Fruit fly (Drosophila melanogaster) whole organism, adult: ENCODE measurements around the gene CG8260.

Source experiments
- CG11617 ChIP-seq: fragments of 200-800 bp; sonication (Bioruptor generic); optimal IDR thresholded peaks from 2 replicates; lab custom pipeline; 2017; ENCODE audit warnings: mild to moderate bottlenecking, missing biosample characterization, missing genetic modification reagents, missing genetic modification characterization
- CG12768 ChIP-seq: fragments of 200-800 bp; sonication (Bioruptor generic); optimal IDR thresholded peaks from 2 replicates; lab custom pipeline; 2017; ENCODE audit warnings: missing biosample characterization, missing genetic modification characterization, mild to moderate bottlenecking, moderate library complexity, missing genetic modification reagents
- CG14711 ChIP-seq: fragments of 200-800 bp; sonication (Bioruptor generic); optimal IDR thresholded peaks from 2 replicates; lab custom pipeline; 2018; ENCODE audit warnings: missing biosample characterization, mild to moderate bottlenecking, missing genetic modification characterization, moderate library complexity
- CG1620 ChIP-seq: fragments of 200-800 bp; sonication (Bioruptor generic); optimal IDR thresholded peaks from 2 replicates; lab custom pipeline; 2016; ENCODE audit warnings: missing biosample characterization, missing genetic modification characterization
- CG33017 ChIP-seq: fragments of 200-800 bp; sonication (Bioruptor generic); optimal IDR thresholded peaks from 2 replicates; lab custom pipeline; 2018; ENCODE audit warnings: missing biosample characterization, mild to moderate bottlenecking, missing genetic modification characterization, moderate library complexity
- CG5204 ChIP-seq: fragments of 200-800 bp; sonication (Bioruptor generic); optimal IDR thresholded peaks from 2 replicates; lab custom pipeline; 2016; ENCODE audit warnings: missing biosample characterization, missing genetic modification characterization
- CG7045 ChIP-seq: fragments of 200-800 bp; sonication (Bioruptor generic); optimal IDR thresholded peaks from 2 replicates; lab custom pipeline; 2017; ENCODE audit warnings: missing biosample characterization, mild to moderate bottlenecking, missing genetic modification characterization
- CG7101 ChIP-seq: fragments of 200-800 bp; sonication (Bioruptor generic); optimal IDR thresholded peaks from 2 replicates; lab custom pipeline; 2018; ENCODE audit warnings: missing biosample characterization, mild to moderate bottlenecking, missing genetic modification characterization, moderate library complexity
- Clk ChIP-seq: fragments of 200-800 bp; sonication (Bioruptor generic); optimal IDR thresholded peaks from 2 replicates; lab custom pipeline; 2017; ENCODE audit warnings: missing biosample characterization, missing genetic modification characterization
- Crg-1 ChIP-seq: fragments of 200-800 bp; sonication (Bioruptor generic); optimal IDR thresholded peaks from 2 replicates; lab custom pipeline; 2016; ENCODE audit warnings: missing biosample characterization, missing genetic modification characterization
- Hr96 ChIP-seq: fragments of 200-800 bp; sonication (Bioruptor generic); optimal IDR thresholded peaks from 2 replicates; lab custom pipeline; 2016; ENCODE audit warnings: missing biosample characterization, missing genetic modification characterization
- Mnt ChIP-seq: fragments of 200-800 bp; sonication (Bioruptor generic); optimal IDR thresholded peaks from 2 replicates; lab custom pipeline; 2016; ENCODE audit warnings: missing biosample characterization, mild to moderate bottlenecking, missing genetic modification characterization
- bab1 ChIP-seq: fragments of 200-800 bp; sonication (Bioruptor generic); optimal IDR thresholded peaks from 3 replicates; lab custom pipeline; 2019; ENCODE audit warnings: missing biosample characterization, mild to moderate bottlenecking, missing genetic modification characterization, moderate library complexity
- cic ChIP-seq: fragments of 200-800 bp; sonication (Bioruptor generic); optimal IDR thresholded peaks from 2 replicates; lab custom pipeline; 2017; ENCODE audit warnings: missing biosample characterization, mild to moderate bottlenecking, missing genetic modification characterization, moderate library complexity
- cnc ChIP-seq, 2 experiments: fragments of >200 bp; optimal IDR thresholded peaks; 2 replicates each; lab custom pipeline; 2017
- kay ChIP-seq: fragments of 200-800 bp; sonication (Bioruptor generic); peaks from one replicate; lab custom pipeline; 2016; ENCODE audit warnings: missing biosample characterization, missing genetic modification characterization, borderline replicate concordance
- ovo ChIP-seq: fragments of 200-800 bp; sonication (Bioruptor generic); optimal IDR thresholded peaks from 2 replicates; lab custom pipeline; 2016; ENCODE audit warnings: missing biosample characterization, missing genetic modification characterization
- pad ChIP-seq: fragments of 200-800 bp; sonication (Bioruptor generic); optimal IDR thresholded peaks from 3 replicates; lab custom pipeline; 2017; ENCODE audit warnings: missing biosample characterization, missing genetic modification characterization, mild to moderate bottlenecking, moderate library complexity, missing genetic modification reagents
- tj ChIP-seq: fragments of 200-800 bp; sonication (Bioruptor generic); optimal IDR thresholded peaks from 3 replicates; lab custom pipeline; 2017; ENCODE audit warnings: missing biosample characterization, mild to moderate bottlenecking, missing genetic modification characterization, moderate library complexity
- toe ChIP-seq: fragments of 200-800 bp; sonication (Bioruptor generic); optimal IDR thresholded peaks from 2 replicates; lab custom pipeline; 2016; ENCODE audit warnings: missing biosample characterization, missing genetic modification characterization

The CG8260 gene

DNA sequence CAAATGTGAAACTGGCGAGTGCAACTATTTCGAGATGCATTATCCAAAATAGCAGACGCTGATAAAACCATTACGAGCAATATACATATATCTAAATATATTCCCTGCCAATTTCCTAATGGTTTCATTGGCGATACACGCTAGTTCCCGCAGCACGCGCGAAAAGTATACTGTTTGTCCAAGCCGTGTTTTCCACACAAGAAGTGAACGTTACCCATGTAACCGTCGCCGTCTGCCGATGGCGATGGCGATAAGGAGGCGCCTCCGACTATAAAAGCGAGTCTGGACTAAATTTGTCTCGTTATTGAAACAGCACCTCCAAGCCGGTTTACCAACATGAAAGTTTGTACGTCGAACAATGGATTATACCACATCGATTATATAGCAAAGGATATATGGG, 22.7 kb downstream of the CG8260 start, which contains the start of gene CG43673:
TSS of gene CG43673 (plus strand) at position 301 of the 400 bp plus-strand sequence.
- TF ChIP-seq toe (GFP tag; lab: Kevin White, UChicago) (no peak), Clk (GFP tag; lab: Kevin White, UChicago) (no peak), Crg-1 (no peak), cic (GFP tag; lab: Kevin White, UChicago) (no peak)

DNA sequence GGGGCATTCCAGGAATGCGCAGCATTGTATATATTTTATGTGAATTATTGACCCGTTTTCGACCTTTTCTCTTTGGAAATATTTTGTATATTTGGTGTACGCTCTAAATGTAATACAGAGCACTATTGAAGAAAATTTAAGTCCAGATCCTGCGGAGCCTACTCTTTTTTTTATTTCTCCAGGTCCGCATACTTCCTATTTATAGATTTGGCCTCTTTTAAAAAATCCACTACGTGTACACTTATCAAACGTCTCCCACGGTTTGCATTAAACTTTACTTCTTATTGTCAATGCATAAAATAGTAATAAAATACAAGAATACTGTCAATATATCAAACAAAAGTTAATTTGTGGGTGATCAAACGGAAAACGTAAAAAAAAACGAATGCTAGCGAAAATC, 27.5 kb downstream of the CG8260 start, which contains the start of gene Efhc1.1:
TSS of gene Efhc1.1 (minus strand) at position 101 of the 400 bp plus-strand sequence.
- no peak for TF ChIP-seq cnc (optimal IDR thresholded peaks at IDR 0.05; lab: Kevin White, UChicago)
- TF ChIP-seq kay (GFP tag; lab: Kevin White, UChicago), result no peak
- no peak for TF ChIP-seq CG7045 (GFP tag; lab: Kevin White, UChicago)
- TF ChIP-seq CG1620 (GFP tag; lab: Kevin White, UChicago), result no peak
- TF ChIP-seq cic (GFP tag; lab: Kevin White, UChicago), result no peak
- TF ChIP-seq CG33017 (tag; lab: Kevin White, UChicago), result no peak
- no peak for TF ChIP-seq CG11617 (GFP tag; lab: Kevin White, UChicago)
- no peak for TF ChIP-seq Mnt (GFP tag; lab: Kevin White, UChicago)
- no peak for TF ChIP-seq ovo (GFP tag; lab: Kevin White, UChicago)
- TF ChIP-seq CG5204, result no peak
- no peak for TF ChIP-seq bab1 (GFP tag; lab: Kevin White, UChicago)
- no peak for TF ChIP-seq pad (GFP tag; lab: Kevin White, UChicago)
- no peak for TF ChIP-seq CG12768 (GFP tag; lab: Kevin White, UChicago)
- TF ChIP-seq tj (GFP tag; lab: Kevin White, UChicago), result no peak

DNA sequence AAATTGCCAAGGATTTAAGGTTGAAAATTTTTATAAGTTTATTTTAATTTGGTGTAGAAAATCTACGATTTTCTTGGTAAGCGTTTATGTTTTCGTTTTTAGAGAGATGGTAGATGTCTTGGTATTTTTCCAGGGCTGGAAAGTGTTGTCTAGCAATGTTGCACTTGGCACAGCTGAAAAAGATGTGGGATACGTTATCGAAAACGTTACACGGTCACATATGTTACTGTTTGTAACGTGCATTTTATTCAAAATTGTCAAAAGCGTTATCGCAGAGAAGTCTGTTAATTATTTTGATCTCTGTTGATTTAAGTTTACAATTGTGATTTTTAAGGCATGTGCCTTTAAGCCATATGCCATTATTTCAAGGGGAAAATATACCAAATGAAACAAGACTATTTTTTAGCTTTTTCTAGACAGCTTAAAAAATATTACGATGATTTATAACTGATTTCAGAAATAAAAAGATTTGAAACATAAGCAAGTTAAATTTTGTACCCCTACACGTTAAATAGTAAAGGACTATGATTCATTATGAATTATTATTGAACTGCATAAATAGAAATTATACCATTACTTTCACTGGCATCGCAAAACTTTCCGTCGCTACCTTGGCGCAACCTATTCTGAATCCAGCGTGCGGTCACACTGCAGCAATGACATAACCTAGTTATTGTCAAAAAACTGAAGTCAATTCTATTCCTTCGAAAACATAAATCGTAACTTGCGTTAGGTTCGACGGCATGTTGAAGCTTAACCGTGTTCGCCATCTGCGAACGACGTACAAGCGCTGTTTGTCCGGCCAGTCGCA, 29.5 kb downstream of the CG8260 start, which contains the start of the genes Paf-AHalpha and mRpS30:
TSS of gene Paf-AHalpha (minus strand) at position 155 of the 811 bp plus-strand sequence.
TSS of gene mRpS30 (plus strand) at position 619 of the 811 bp plus-strand sequence.
- TF ChIP-seq Clk (GFP tag; lab: Kevin White, UChicago) (no peak), Mnt (GFP tag; lab: Kevin White, UChicago) (no peak), CG7101 (tag; lab: Kevin White, UChicago) (no peak), CG12768 (GFP tag; lab: Kevin White, UChicago) (no peak), bab1 (GFP tag; lab: Kevin White, UChicago) (peak; percentile 45)

DNA sequence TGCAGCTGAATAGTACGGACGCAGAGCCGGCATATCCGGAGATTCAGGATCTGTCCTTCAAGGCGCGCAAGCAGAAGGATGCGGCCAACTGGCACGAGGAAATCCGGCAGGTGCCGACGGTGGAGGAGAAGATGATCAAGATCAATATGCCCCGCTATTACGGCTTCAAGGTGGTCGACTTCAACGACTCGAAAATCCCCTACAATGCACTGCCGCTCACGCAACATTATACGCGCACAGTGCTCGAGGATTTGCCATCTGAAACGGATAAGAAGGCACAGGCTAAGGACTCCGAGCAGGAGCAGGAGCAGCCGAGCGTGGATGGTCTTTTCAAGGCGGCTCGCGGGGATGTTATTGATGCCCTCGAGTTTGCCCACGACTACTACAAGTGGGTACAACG, 30.1 kb downstream of the CG8260 start:
- TF ChIP-seq kay (GFP tag; lab: Kevin White, UChicago) (no peak), CG12768 (GFP tag; lab: Kevin White, UChicago) (no peak), bab1 (GFP tag; lab: Kevin White, UChicago) (no peak), Crg-1 (no peak), Hr96 (GFP tag; lab: Kevin White, UChicago) (no peak), CG11617 (GFP tag; lab: Kevin White, UChicago) (no peak), Clk (GFP tag; lab: Kevin White, UChicago) (no peak), pad (GFP tag; lab: Kevin White, UChicago) (no peak), tj (GFP tag; lab: Kevin White, UChicago) (no peak), toe (GFP tag; lab: Kevin White, UChicago) (no peak)

DNA sequence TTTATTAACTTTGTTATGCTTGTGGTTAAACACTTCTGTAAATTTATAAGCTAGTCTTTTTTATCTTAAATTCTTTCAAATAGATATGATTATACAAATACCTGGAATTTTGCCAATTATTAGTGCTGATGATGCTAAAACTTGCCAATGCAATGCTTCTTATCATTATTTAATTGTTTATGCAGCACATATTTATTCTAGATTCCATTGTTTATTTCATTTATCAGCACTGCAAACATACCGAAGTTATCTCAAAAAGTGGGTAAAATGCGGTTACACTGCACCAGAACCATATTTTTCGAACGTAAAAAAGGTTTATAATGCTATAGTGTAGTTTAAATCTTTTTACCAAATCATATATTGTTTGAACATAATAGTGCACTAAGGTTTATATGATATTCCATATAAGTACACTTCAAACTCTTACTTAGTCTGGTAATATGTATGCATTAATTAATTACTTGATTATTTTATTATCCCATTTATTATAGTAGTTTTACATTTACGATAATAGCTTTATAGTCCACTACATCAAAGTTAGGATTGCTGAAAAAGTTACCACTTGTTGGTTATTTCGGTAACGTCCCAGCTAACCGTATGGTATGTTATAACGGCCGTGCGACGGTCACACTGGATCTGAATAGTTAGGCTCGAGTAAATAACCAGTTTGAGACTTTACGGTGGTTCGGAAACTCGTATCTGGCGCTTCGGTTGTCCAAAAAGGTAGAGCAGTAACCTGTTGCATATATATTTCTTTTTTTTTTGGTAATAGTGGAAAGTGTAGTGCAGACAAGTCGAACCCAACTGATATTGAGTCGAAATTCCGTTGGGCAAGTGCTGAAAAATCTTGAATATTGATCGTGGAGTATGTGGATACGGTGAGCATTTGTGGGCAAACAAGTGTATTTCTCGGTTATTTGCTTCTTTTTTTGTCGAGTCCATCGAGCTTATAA, 32.4 kb downstream of the CG8260 start, which contains the start of gene Rhp:
TSS of gene Rhp (plus strand) at position 663 of the 953 bp plus-strand sequence.
- TF ChIP-seq ovo (GFP tag; lab: Kevin White, UChicago) (peak; percentile 29), Hr96 (GFP tag; lab: Kevin White, UChicago) (no peak), toe (GFP tag; lab: Kevin White, UChicago) (no peak), CG7045 (GFP tag; lab: Kevin White, UChicago) (peak; percentile 33), Mnt (GFP tag; lab: Kevin White, UChicago) (peak; percentile 47), CG11617 (GFP tag; lab: Kevin White, UChicago) (peak; percentile 62), cnc (optimal IDR thresholded peaks at IDR 0.05; lab: Kevin White, UChicago) (no peak), CG14711 (tag; lab: Kevin White, UChicago) (peak; percentile 62), CG7101 (tag; lab: Kevin White, UChicago) (peak; percentile 88), bab1 (GFP tag; lab: Kevin White, UChicago) (peak; percentile 24), CG33017 (tag; lab: Kevin White, UChicago) (peak; percentile 41), tj (GFP tag; lab: Kevin White, UChicago) (peak; percentile 68), pad (GFP tag; lab: Kevin White, UChicago) (peak; percentile 48), kay (GFP tag; lab: Kevin White, UChicago) (no peak), cic (GFP tag; lab: Kevin White, UChicago) (peak; percentile 70), CG5204 (no peak), Clk (GFP tag; lab: Kevin White, UChicago) (no peak), CG1620 (GFP tag; lab: Kevin White, UChicago) (peak; percentile 20), Crg-1 (peak; percentile 51), CG12768 (GFP tag; lab: Kevin White, UChicago) (peak; percentile 45)
